Worm (Caenorhabditis elegans) whole organism, L2 larva: ENCODE data around the gene Y37H2A.12.

ENCODE experiments used
- alr-1 ChIP-seq: fragments of 150-350 bp; optimal IDR thresholded peaks from 2 replicates; lab custom pipeline; 2014; ENCODE audit warnings: missing biosample characterization, missing genetic modification characterization
- ceh-82 ChIP-seq: fragments of 150-350 bp; optimal IDR thresholded peaks from 2 replicates; lab custom pipeline; 2014; ENCODE audit warnings: missing biosample characterization, missing genetic modification characterization
- lin-11 ChIP-seq: fragments of 150-350 bp; sonication (generic microtip); optimal IDR thresholded peaks from 2 replicates; lab custom pipeline; 2014; ENCODE audit warnings: missing biosample characterization, missing genetic modification characterization, inconsistent platforms, mixed read lengths
- lin-39 ChIP-seq: fragments of 150-350 bp; optimal IDR thresholded peaks from 2 replicates; lab custom pipeline; 2014; ENCODE audit warnings: missing biosample characterization, missing genetic modification reagents, missing genetic modification characterization
- nhr-23 ChIP-seq: fragments of 150-350 bp; optimal IDR thresholded peaks from 2 replicates; lab custom pipeline; 2014; ENCODE audit warnings: missing biosample characterization, missing genetic modification reagents, missing genetic modification characterization
- nhr-237 ChIP-seq: fragments of 150-350 bp; optimal IDR thresholded peaks from 2 replicates; lab custom pipeline; 2014; ENCODE audit warnings: missing biosample characterization, missing genetic modification characterization
- snpc-4 ChIP-seq: fragments of 150-350 bp; optimal IDR thresholded peaks from 2 replicates; lab custom pipeline; 2014; ENCODE audit warnings: missing biosample characterization, missing genetic modification characterization
- zag-1 ChIP-seq: fragments of 150-350 bp; optimal IDR thresholded peaks from 2 replicates; lab custom pipeline; 2014; ENCODE audit warnings: missing biosample characterization, missing genetic modification characterization

DNA sequence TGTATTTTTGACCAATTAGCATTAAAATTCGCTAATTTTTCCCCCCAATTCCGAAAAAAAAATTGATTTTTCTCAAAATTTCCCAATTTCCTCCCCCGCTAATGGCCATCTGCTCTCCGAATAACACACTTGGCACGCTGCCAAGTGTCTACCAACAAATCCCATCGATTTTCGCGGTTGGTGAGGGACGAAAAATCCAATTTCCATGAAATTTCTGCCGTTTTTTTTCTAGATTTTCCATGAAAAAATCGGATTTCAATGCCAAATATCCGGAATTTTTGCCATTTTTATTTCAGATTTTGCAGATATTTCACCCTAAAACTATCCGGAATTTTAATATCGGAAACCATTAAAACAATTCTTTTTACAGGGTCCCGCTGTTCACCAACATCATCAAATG, 21.5 kb downstream of the Y37H2A.12 start:
- TF ChIP-seq alr-1 = no peak
- no peak for TF ChIP-seq nhr-237 (tag; lab: Kevin White, UChicago)
- no peak for TF ChIP-seq snpc-4 (tag; lab: Kevin White, UChicago)
- TF ChIP-seq ceh-82 (tag; lab: Kevin White, UChicago) = no peak
- TF ChIP-seq zag-1 (tag; lab: Kevin White, UChicago) = no peak
- TF ChIP-seq lin-11 = no peak
- TF ChIP-seq lin-39 (tag; lab: Kevin White, UChicago) = no peak
- no peak for TF ChIP-seq nhr-23
